Fruit fly (Drosophila melanogaster) whole organism, embryonic: Measurements from ENCODE around the gene CG3301.
A peak's percentile ranks its signal among the peaks of the same experiment; 100 is the strongest.

ENCODE experiments used
- Bdp1 ChIP-seq: fragments of 200-800 bp; sonication (Bioruptor generic); optimal IDR thresholded peaks from 3 replicates; lab custom pipeline; 2016; ENCODE audit warnings: missing biosample characterization, missing genetic modification characterization
- CG10209 ChIP-seq: fragments of 200-800 bp; sonication (Bioruptor generic); optimal IDR thresholded peaks from 3 replicates; lab custom pipeline; 2017; ENCODE audit warnings: missing biosample characterization, mild to moderate bottlenecking, missing genetic modification characterization, missing genetic modification reagents
- CG10267 ChIP-seq: fragments of 200-800 bp; sonication (Bioruptor generic); optimal IDR thresholded peaks from 2 replicates; lab custom pipeline; 2018; ENCODE audit warnings: missing biosample characterization, mild to moderate bottlenecking, missing genetic modification characterization, moderate library complexity
- CG10543 ChIP-seq: fragments of 200-800 bp; sonication (Bioruptor generic); optimal IDR thresholded peaks from 3 replicates; lab custom pipeline; 2017; ENCODE audit warnings: missing biosample characterization, mild to moderate bottlenecking, missing genetic modification characterization, moderate library complexity
- CG11093 ChIP-seq: fragments of 200-800 bp; sonication (Bioruptor generic); IDR thresholded peaks from 3 replicates; pipeline ENCODE4 v1.3.6; 2022; ENCODE audit warnings: missing biosample characterization, missing genetic modification characterization
- CG11398 ChIP-seq: fragments of 200-800 bp; sonication (Bioruptor generic); optimal IDR thresholded peaks from 2 replicates; lab custom pipeline; 2016; ENCODE audit warnings: missing biosample characterization, missing genetic modification characterization
- CG12236 ChIP-seq: fragments of 200-800 bp; sonication (Bioruptor generic); optimal IDR thresholded peaks from 2 replicates; lab custom pipeline; 2016; ENCODE audit warnings: missing biosample characterization, missing genetic modification characterization
- CG13287 ChIP-seq: fragments of 200-800 bp; sonication (Bioruptor generic); IDR thresholded peaks from 2 replicates; pipeline ENCODE4 v1.3.6; 2022; ENCODE audit warnings: missing biosample characterization, missing genetic modification characterization; ENCODE audit not compliant: partially characterized antibody
- CG13424 ChIP-seq: fragments of 200-800 bp; sonication (Bioruptor generic); optimal IDR thresholded peaks from 2 replicates; lab custom pipeline; 2019; ENCODE audit warnings: missing biosample characterization, mild to moderate bottlenecking, missing genetic modification characterization, moderate library complexity
- CG13775 ChIP-seq: fragments of 200-800 bp; sonication (Bioruptor generic); optimal IDR thresholded peaks from 3 replicates; lab custom pipeline; 2017; ENCODE audit warnings: missing biosample characterization, mild to moderate bottlenecking, missing genetic modification characterization
- CG14667 ChIP-seq: fragments of 200-800 bp; sonication (Bioruptor generic); IDR thresholded peaks from 2 replicates; pipeline ENCODE4 v1.3.6; 2022; ENCODE audit warnings: missing biosample characterization, missing genetic modification characterization
- CG1529 ChIP-seq: fragments of 200-800 bp; sonication (Bioruptor generic); optimal IDR thresholded peaks from 3 replicates; lab custom pipeline; 2018; ENCODE audit warnings: missing biosample characterization, missing genetic modification characterization
- CG17328 ChIP-seq: fragments of 200-800 bp; sonication (Bioruptor generic); IDR thresholded peaks from 2 replicates; pipeline ENCODE4 v1.3.6; 2022; ENCODE audit warnings: missing biosample characterization, missing genetic modification characterization
- CG17359 ChIP-seq: fragments of 200-800 bp; sonication (Bioruptor generic); optimal IDR thresholded peaks from 3 replicates; lab custom pipeline; 2018; ENCODE audit warnings: missing biosample characterization, mild to moderate bottlenecking, missing genetic modification characterization, moderate library complexity
- CG18262 ChIP-seq: fragments of 200-800 bp; optimal IDR thresholded peaks from 3 replicates; lab custom pipeline; 2019; ENCODE audit warnings: missing biosample characterization, mild to moderate bottlenecking, missing genetic modification characterization, moderate library complexity
- CG18476 ChIP-seq: fragments of 200-800 bp; sonication (Bioruptor generic); optimal IDR thresholded peaks from 2 replicates; lab custom pipeline; 2016; ENCODE audit warnings: missing biosample characterization, mild to moderate bottlenecking, missing genetic modification characterization
- CG18599 ChIP-seq: fragments of 200-800 bp; sonication (Bioruptor generic); optimal IDR thresholded peaks from 3 replicates; lab custom pipeline; 2017; ENCODE audit warnings: missing biosample characterization, missing genetic modification characterization, mild to moderate bottlenecking, moderate library complexity, missing genetic modification reagents
- CG2199 ChIP-seq: fragments of 200-800 bp; sonication (Bioruptor generic); IDR thresholded peaks from 3 replicates; pipeline ENCODE4 v1.3.6; 2022; ENCODE audit warnings: missing biosample characterization, missing genetic modification characterization
- CG2889 ChIP-seq: fragments of 200-800 bp; sonication (Bioruptor generic); IDR thresholded peaks from 3 replicates; pipeline ENCODE4 v1.3.6; 2022; ENCODE audit warnings: missing biosample characterization, missing genetic modification characterization
- CG30020 ChIP-seq: fragments of 200-800 bp; optimal IDR thresholded peaks from 2 replicates; lab custom pipeline; 2019; ENCODE audit warnings: missing biosample characterization, mild to moderate bottlenecking, missing genetic modification characterization, moderate library complexity
- CG32532 ChIP-seq: fragments of 200-800 bp; sonication (Bioruptor generic); IDR thresholded peaks from 2 replicates; pipeline ENCODE4 v1.3.6; 2022; ENCODE audit warnings: missing biosample characterization, missing genetic modification characterization
- CG34376 ChIP-seq: fragments of 200-800 bp; sonication (Bioruptor generic); optimal IDR thresholded peaks from 2 replicates; lab custom pipeline; 2018; ENCODE audit warnings: missing biosample characterization, mild to moderate bottlenecking, missing genetic modification characterization
- CG4424 ChIP-seq: fragments of 200-800 bp; sonication (Bioruptor generic); optimal IDR thresholded peaks from 3 replicates; lab custom pipeline; 2016; ENCODE audit warnings: missing biosample characterization, missing genetic modification characterization
- CG6175 ChIP-seq: fragments of 200-800 bp; sonication (Bioruptor generic); IDR thresholded peaks from 3 replicates; pipeline ENCODE4 v1.3.6; 2022; ENCODE audit warnings: missing biosample characterization, missing genetic modification characterization
- CG7271 ChIP-seq: fragments of 200-800 bp; sonication (Bioruptor generic); optimal IDR thresholded peaks from 2 replicates; lab custom pipeline; 2018; ENCODE audit warnings: missing biosample characterization, mild to moderate bottlenecking, missing genetic modification characterization, moderate library complexity
- CG8944 ChIP-seq: fragments of 200-800 bp; sonication (Bioruptor generic); optimal IDR thresholded peaks from 3 replicates; lab custom pipeline; 2016; ENCODE audit warnings: missing biosample characterization, missing genetic modification characterization
- CG9932 ChIP-seq: fragments of 200-800 bp; sonication (Bioruptor generic); IDR thresholded peaks from 2 replicates; pipeline ENCODE4 v1.3.6; 2022; ENCODE audit warnings: missing biosample characterization, missing genetic modification characterization
- Deaf1 ChIP-seq: fragments of 200-800 bp; optimal IDR thresholded peaks from 3 replicates; lab custom pipeline; 2019; ENCODE audit warnings: missing biosample characterization, mild to moderate bottlenecking, missing genetic modification characterization, moderate library complexity
- Jarid2 ChIP-seq: fragments of 200-800 bp; sonication (Bioruptor generic); optimal IDR thresholded peaks from 3 replicates; lab custom pipeline; 2017; ENCODE audit warnings: mild to moderate bottlenecking, missing biosample characterization, missing genetic modification reagents, missing genetic modification characterization
- Meics ChIP-seq: fragments of 200-800 bp; sonication (Bioruptor generic); optimal IDR thresholded peaks from 2 replicates; lab custom pipeline; 2017; ENCODE audit warnings: missing biosample characterization, mild to moderate bottlenecking, missing genetic modification characterization
- Nf-YA ChIP-seq: fragments of 200-800 bp; sonication (Bioruptor generic); IDR thresholded peaks from 2 replicates; pipeline ENCODE4 v1.3.6; 2022; ENCODE audit warnings: missing biosample characterization, missing genetic modification characterization
- Optix ChIP-seq: fragments of 200-800 bp; sonication (Bioruptor generic); IDR thresholded peaks from 3 replicates; pipeline ENCODE4 v1.3.6; 2022; ENCODE audit warnings: missing biosample characterization, missing genetic modification characterization
- Taf1 ChIP-seq: fragments of 200-800 bp; sonication (Bioruptor generic); IDR thresholded peaks from 2 replicates; pipeline ENCODE4 v1.3.6; 2022; ENCODE audit warnings: missing biosample characterization, missing genetic modification characterization
- bbx ChIP-seq: fragments of 200-800 bp; sonication (Bioruptor generic); IDR thresholded peaks from 2 replicates; pipeline ENCODE4 v1.3.6; 2022; ENCODE audit warnings: missing biosample characterization, missing genetic modification characterization; ENCODE audit not compliant: partially characterized antibody
- cas ChIP-seq: fragments of 200-800 bp; sonication (Bioruptor generic); IDR thresholded peaks from 2 replicates; pipeline ENCODE4 v1.3.6; 2022; ENCODE audit warnings: missing biosample characterization, missing genetic modification characterization
- cwo ChIP-seq: fragments of 200-800 bp; sonication (Bioruptor generic); optimal IDR thresholded peaks from 3 replicates; lab custom pipeline; 2017; ENCODE audit warnings: missing biosample characterization, missing genetic modification characterization, mild to moderate bottlenecking, moderate library complexity, missing genetic modification reagents
- fd96Cb ChIP-seq: fragments of 200-800 bp; sonication (Bioruptor generic); optimal IDR thresholded peaks from 2 replicates; lab custom pipeline; 2018; ENCODE audit warnings: missing biosample characterization, mild to moderate bottlenecking, missing genetic modification characterization, moderate library complexity
- h ChIP-seq: fragments of >200 bp; optimal IDR thresholded peaks from 2 replicates; lab custom pipeline; 2017
- her ChIP-seq: fragments of 200-800 bp; sonication (Bioruptor generic); optimal IDR thresholded peaks from 2 replicates; lab custom pipeline; 2016; ENCODE audit warnings: missing biosample characterization, missing genetic modification characterization
- kah ChIP-seq: fragments of 200-800 bp; sonication (Bioruptor generic); optimal IDR thresholded peaks from 2 replicates; lab custom pipeline; 2018; ENCODE audit warnings: missing biosample characterization, mild to moderate bottlenecking, missing genetic modification characterization
- otp ChIP-seq: fragments of 200-800 bp; sonication (Bioruptor generic); IDR thresholded peaks from 3 replicates; pipeline ENCODE4, ENCODE4 v1.3.6; 2022; ENCODE audit warnings: missing biosample characterization, missing genetic modification characterization
- pan ChIP-seq, 4 experiments: fragments of >200 bp in 3 of 4; fragments of 200-800 bp in 1 of 4; sonication (Bioruptor generic) in 1 of 4; optimal IDR thresholded peaks in 3 of 4; IDR thresholded peaks in 1 of 4; 2 replicates each; pipeline versions ENCODE4 v1.3.6 to Lab custom; 2017 to 2022; ENCODE audit warnings: missing biosample characterization in 2 of 4, missing genetic modification characterization in 2 of 4, mixed read lengths in 1 of 4
- peb ChIP-seq: fragments of 200-800 bp; sonication (Bioruptor generic); IDR thresholded peaks from 2 replicates; pipeline ENCODE4 v1.3.6; 2022; ENCODE audit warnings: missing biosample characterization, missing genetic modification characterization
- pho ChIP-seq: fragments of 200-800 bp; sonication (Bioruptor generic); optimal IDR thresholded peaks from 2 replicates; lab custom pipeline; 2016; ENCODE audit warnings: missing biosample characterization, missing genetic modification characterization
- pnt ChIP-seq: fragments of 200-800 bp; sonication (Bioruptor generic); optimal IDR thresholded peaks from 3 replicates; lab custom pipeline; 2016; ENCODE audit warnings: missing biosample characterization, missing genetic modification characterization
- pzg ChIP-seq: fragments of 200-800 bp; sonication (Bioruptor generic); optimal IDR thresholded peaks from 3 replicates; lab custom pipeline; 2018; ENCODE audit warnings: missing biosample characterization, mild to moderate bottlenecking, missing genetic modification characterization, moderate library complexity
- repo ChIP-seq: fragments of 200-800 bp; sonication (Bioruptor generic); optimal IDR thresholded peaks from 2 replicates; lab custom pipeline; 2016; ENCODE audit warnings: missing biosample characterization, missing genetic modification characterization
- schlank ChIP-seq: fragments of 200-800 bp; sonication (Bioruptor generic); optimal IDR thresholded peaks from 2 replicates; lab custom pipeline; 2018; ENCODE audit warnings: missing biosample characterization, mild to moderate bottlenecking, missing genetic modification characterization
- sd ChIP-seq: fragments of 200-800 bp; sonication (Bioruptor generic); optimal IDR thresholded peaks from 3 replicates; lab custom pipeline; 2018; ENCODE audit warnings: missing biosample characterization, mild to moderate bottlenecking, missing genetic modification characterization, moderate library complexity
- tap ChIP-seq: fragments of 200-800 bp; optimal IDR thresholded peaks from 3 replicates; lab custom pipeline; 2019; ENCODE audit warnings: missing biosample characterization, mild to moderate bottlenecking, missing genetic modification characterization, moderate library complexity
- zfh1 ChIP-seq: fragments of 200-800 bp; sonication (Bioruptor generic); IDR thresholded peaks from 3 replicates; pipeline ENCODE4 v1.3.6; 2022; ENCODE audit warnings: missing biosample characterization, missing genetic modification characterization

CG3301 gene

DNA sequence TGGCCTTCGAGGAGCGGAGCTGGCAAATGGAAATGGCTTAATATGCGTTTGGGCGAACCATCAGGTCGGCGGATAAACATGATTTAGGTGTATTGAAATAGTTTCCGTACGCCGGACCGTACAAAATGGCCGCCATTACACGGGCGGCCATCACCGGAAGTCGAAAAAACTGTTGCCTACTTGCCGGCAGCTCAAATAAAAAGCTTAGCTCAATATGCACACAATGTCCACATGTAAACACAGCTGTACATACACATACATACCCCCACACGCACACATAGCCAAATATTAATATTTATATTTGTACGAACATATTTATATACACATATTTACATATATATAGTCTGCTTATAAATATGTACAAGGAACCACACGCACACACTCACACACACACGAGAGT, 12.9 kb downstream of the CG3301 start:
- TF ChIP-seq CG32532 (GFP tag; lab: Robert Waterston, UW), result peak; percentile 39; the same call in 1 of the 2 replicates
- peak; percentile 61; the same call in 2 of the 3 replicates for TF ChIP-seq Optix (GFP tag; lab: Robert Waterston, UW)
- peak; percentile 16 for TF ChIP-seq CG18599 (GFP tag; lab: Kevin White, UChicago)
- no peak for TF ChIP-seq Jarid2 (GFP tag; lab: Kevin White, UChicago)
- peak; percentile 68; the same call in 2 of the 3 replicates for TF ChIP-seq otp (GFP tag; lab: Robert Waterston, UW)
- no peak for TF ChIP-seq CG9932 (GFP tag; lab: Robert Waterston, UW)
- peak; percentile 53; the same call in 2 of the 3 replicates for TF ChIP-seq zfh1 (GFP tag; lab: Robert Waterston, UW)
- TF ChIP-seq CG4424 (GFP tag; lab: Kevin White, UChicago), result no peak
- no peak for TF ChIP-seq CG6175 (GFP tag; lab: Robert Waterston, UW)
- TF ChIP-seq CG13287 (GFP tag; lab: Robert Waterston, UW), result no peak
- no peak for TF ChIP-seq pzg (GFP tag; lab: Kevin White, UChicago)
- TF ChIP-seq CG2889 (GFP tag; lab: Robert Waterston, UW), result no peak
- TF ChIP-seq schlank, result peak; percentile 9
- no peak for TF ChIP-seq pan (optimal IDR thresholded peaks at IDR 0.05; lab: Kevin White, UChicago)
- TF ChIP-seq pan (GFP tag; optimal IDR thresholded peaks at IDR 0.05 in 1 of 2, IDR thresholded peaks at IDR 0.05 in 1 of 2), result peak in 1 of 2 experiments; percentile 68
- no peak for TF ChIP-seq CG14667 (GFP tag; lab: Robert Waterston, UW)
- TF ChIP-seq Taf1 (GFP tag; lab: Robert Waterston, UW), result no peak
- TF ChIP-seq CG18476 (GFP tag; lab: Kevin White, UChicago), result no peak
- no peak for TF ChIP-seq tap
- peak; percentile 40 for TF ChIP-seq CG17359
- TF ChIP-seq CG34376 (GFP tag; lab: Kevin White, UChicago), result no peak
- TF ChIP-seq cwo (GFP tag; lab: Kevin White, UChicago), result no peak
- TF ChIP-seq CG11398, result no peak
- peak; percentile 37 for TF ChIP-seq CG1529 (GFP tag; lab: Kevin White, UChicago)
- no peak for TF ChIP-seq fd96Cb (tag; lab: Kevin White, UChicago)
- peak; percentile 40 for TF ChIP-seq CG13775 (GFP tag; lab: Kevin White, UChicago)
- TF ChIP-seq pnt, result no peak
- no peak for TF ChIP-seq Bdp1 (GFP tag; lab: Kevin White, UChicago)
- TF ChIP-seq CG18262, result no peak
- peak; percentile 6 for TF ChIP-seq CG10267
- 0 out of 2 replicates have a peak, but pooled peaks have one; percentile 38 for TF ChIP-seq Nf-YA
- no peak for TF ChIP-seq her
- TF ChIP-seq Meics, result peak; percentile 43
- no peak for TF ChIP-seq bbx (GFP tag; lab: Robert Waterston, UW)
- TF ChIP-seq sd, result no peak
- no peak for TF ChIP-seq CG8944
- TF ChIP-seq CG11093, result no peak
- TF ChIP-seq CG30020, result no peak
- peak; percentile 43 for TF ChIP-seq CG10209
- TF ChIP-seq pho (GFP tag; lab: Kevin White, UChicago), result no peak
- TF ChIP-seq CG17328 (GFP tag; lab: Robert Waterston, UW), result 0 out of 2 replicates have a peak, but pooled peaks have one; percentile 44
- 0 out of 2 replicates have a peak, but pooled peaks have one; percentile 17 for TF ChIP-seq cas (GFP tag; lab: Robert Waterston, UW)
- TF ChIP-seq CG2199, result no peak
- TF ChIP-seq Deaf1 (tag; lab: Kevin White, UChicago), result no peak
- no peak for TF ChIP-seq CG7271
- no peak for TF ChIP-seq CG10543 (GFP tag; lab: Kevin White, UChicago)
- TF ChIP-seq kah (GFP tag; lab: Kevin White, UChicago), result no peak
- TF ChIP-seq repo (GFP tag; lab: Kevin White, UChicago), result no peak
- no peak for TF ChIP-seq CG13424 (tag; lab: Kevin White, UChicago)
- no peak for TF ChIP-seq peb
- TF ChIP-seq h (lab: Kevin White, UChicago), result no peak
- TF ChIP-seq CG12236 (GFP tag; lab: Kevin White, UChicago), result no peak
